Worm (Caenorhabditis elegans): Measurements from ENCODE around the gene C38D9.2.

Gene C38D9.2

DNA sequence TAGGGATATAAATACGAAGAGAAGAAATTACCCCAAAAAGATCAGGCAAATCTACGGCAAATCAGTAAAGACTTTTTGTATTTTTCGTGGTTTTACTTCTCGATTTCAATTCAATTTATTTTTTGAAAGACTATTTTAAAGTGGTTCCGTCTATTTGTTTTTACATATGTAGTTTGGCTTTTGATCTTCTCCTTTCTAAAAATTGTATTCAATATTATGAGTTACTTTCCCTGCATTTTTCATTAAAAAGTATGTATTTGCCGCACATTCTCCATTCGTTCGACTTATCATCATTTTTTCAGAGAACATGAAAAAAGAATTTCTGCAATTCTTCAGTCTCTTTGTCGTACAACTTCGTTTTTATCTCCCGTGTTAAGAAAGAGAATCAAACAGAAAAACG, at the start of gene C38D9.2:
Gene C38D9.2, plus strand, starts transcription at position 301 of the 400 bp plus-strand sequence.
- TF ChIP-seq C06A6.2 (GFP tag; conservative IDR thresholded peaks at IDR 0.05) (no peak), hmg-20 (GFP tag; IDR thresholded peaks at IDR 0.05) (no peak), lsl-1 (GFP tag; optimal IDR thresholded peaks at IDR 0.05) (no peak), B0035.1 (tag; optimal IDR thresholded peaks at IDR 0.05) (no peak), aptf-2 (GFP tag; conservative IDR thresholded peaks at IDR 0.05) (no peak), him-1 (tag; optimal IDR thresholded peaks at IDR 0.05) (no peak), F55B11.4 (tag; optimal IDR thresholded peaks at IDR 0.05; ENCODE audit: borderline replicate concordance, insufficient read depth) (no peak), efl-1 (GFP tag; optimal IDR thresholded peaks at IDR 0.05) (no peak)

DNA sequence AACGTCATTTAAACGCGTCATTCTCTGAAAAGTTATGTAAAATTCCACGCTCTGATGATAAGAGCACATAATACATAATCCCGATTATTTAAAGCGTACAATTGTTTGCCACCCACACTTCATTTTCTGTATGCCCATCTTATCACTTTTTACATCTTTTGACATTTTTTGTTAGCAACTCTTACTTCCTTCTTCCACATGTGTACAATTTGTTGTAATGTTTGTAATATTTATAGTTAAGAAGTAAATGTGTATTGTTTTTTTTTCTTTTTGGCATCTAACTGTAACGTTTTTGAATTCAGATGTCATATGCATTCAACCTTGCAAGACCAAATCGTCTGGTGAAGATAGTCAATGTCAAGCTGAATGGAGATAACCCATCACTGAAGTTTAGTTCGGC, 46.2 kb upstream of the C38D9.2 start, which contains the start of gene fbxa-136:
Gene fbxa-136, plus strand, starts transcription at position 301 of the 400 bp plus-strand sequence.
- TF ChIP-seq Y67H2A.10 (GFP tag; conservative IDR thresholded peaks at IDR 0.05) (no peak), madf-3 (GFP tag; IDR thresholded peaks at IDR 0.05) (no peak), nhr-80 (tag; optimal IDR thresholded peaks at IDR 0.05) (no peak), K11D2.4 (GFP tag; IDR thresholded peaks at IDR 0.05) (no peak), die-1 (tag; optimal IDR thresholded peaks at IDR 0.05) (no peak), snpc-4 (GFP tag; optimal IDR thresholded peaks at IDR 0.05) (no peak), snpc-4 (tag; optimal IDR thresholded peaks at IDR 0.05) (no peak), somi-1 (GFP tag; optimal IDR thresholded peaks at IDR 0.05) (no peak), madf-6 (GFP tag; IDR thresholded peaks at IDR 0.05) (no peak)

DNA sequence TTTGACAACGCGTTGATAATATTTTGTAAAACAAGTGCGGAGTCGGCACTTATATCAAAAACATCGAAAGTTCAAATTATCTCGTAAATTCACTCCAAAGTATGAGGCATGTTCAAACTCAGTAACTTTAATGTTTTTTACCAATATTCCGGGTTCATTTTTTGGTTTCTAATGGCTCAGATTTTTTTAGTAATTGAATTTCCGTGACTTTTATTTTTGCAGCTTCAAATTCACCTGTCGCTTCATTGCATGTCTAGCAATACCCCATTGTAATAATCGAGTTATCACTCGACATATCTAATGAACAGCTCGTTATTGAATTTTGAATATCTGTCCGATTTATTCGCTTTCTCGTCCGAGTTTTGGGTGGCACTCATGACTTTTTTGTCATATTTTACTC, 39.2 kb upstream of the C38D9.2 start, which contains the start of gene srz-90:
Gene srz-90, plus strand, starts transcription at position 301 of the 400 bp plus-strand sequence.
- no peak for TF ChIP-seq F49E8.2 (tag; optimal IDR thresholded peaks at IDR 0.05; ENCODE audit: insufficient read depth)
- no peak for TF ChIP-seq unc-62 (GFP tag; optimal IDR thresholded peaks at IDR 0.05)
- TF ChIP-seq repo-1 (tag; optimal IDR thresholded peaks at IDR 0.05), result no peak

DNA sequence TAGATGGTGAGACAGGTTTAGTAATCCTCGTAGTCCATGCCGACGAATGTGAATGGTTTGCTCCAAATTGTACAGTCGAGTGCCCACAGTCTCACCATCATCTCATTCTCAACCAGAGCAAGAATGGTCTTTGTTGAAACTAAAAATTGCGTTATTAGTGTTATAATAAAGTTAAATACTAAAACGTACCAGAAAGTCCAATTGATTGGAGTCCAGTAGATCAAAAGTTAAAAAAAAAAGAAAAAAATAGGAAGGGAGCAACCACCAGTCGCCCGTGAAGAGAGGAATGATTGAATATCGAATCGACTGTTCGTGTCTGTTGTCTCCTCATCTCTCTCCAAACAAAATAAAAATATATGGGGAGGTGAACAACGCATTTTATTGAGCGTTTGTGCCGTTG, 36.5 kb upstream of the C38D9.2 start, which contains the start of gene C18D4.12:
Gene C18D4.12, minus strand, starts transcription at position 101 of the 400 bp plus-strand sequence.
- TF ChIP-seq K12H6.12 (tag; optimal IDR thresholded peaks at IDR 0.05) (no peak), F52B5.7 (tag; optimal IDR thresholded peaks at IDR 0.05) (no peak), ztf-18 (tag; optimal IDR thresholded peaks at IDR 0.05) (no peak), nhr-90 (tag; optimal IDR thresholded peaks at IDR 0.05) (no peak), ekl-4 (GFP tag; IDR thresholded peaks at IDR 0.05) (no peak), ceh-100 (GFP tag; IDR thresholded peaks at IDR 0.05) (no peak), tlf-1 (GFP tag; optimal IDR thresholded peaks at IDR 0.05) (no peak), ztf-22 (GFP tag; optimal IDR thresholded peaks at IDR 0.05) (no peak), B0035.1 (tag; optimal IDR thresholded peaks at IDR 0.05) (no peak), rpc-1 (optimal IDR thresholded peaks at IDR 0.05) (no peak), rpc-1 (tag; optimal IDR thresholded peaks at IDR 0.05) (no peak), lin-26 (GFP tag; IDR thresholded peaks at IDR 0.05) (no peak), dpff-1 (tag; optimal IDR thresholded peaks at IDR 0.05) (no peak), madf-6 (GFP tag; IDR thresholded peaks at IDR 0.05) (no peak), let-526 (GFP tag; IDR thresholded peaks at IDR 0.05) (no peak), him-1 (tag; optimal IDR thresholded peaks at IDR 0.05) (no peak), lsy-27 (tag; optimal IDR thresholded peaks at IDR 0.05; ENCODE audit: borderline replicate concordance, insufficient read depth) (no peak), sptf-2 (GFP tag; optimal IDR thresholded peaks at IDR 0.05) (no peak), rec-8 (tag; optimal IDR thresholded peaks at IDR 0.05) (no peak), unc-62 (GFP tag; optimal IDR thresholded peaks at IDR 0.05) (no peak)

Data from whole organism, young adult.